Fruit fly (Drosophila melanogaster) whole organism, embryonic: ENCODE measurements around the gene CG11843.

ENCODE experiments used
- ac ChIP-seq: fragments of 200-800 bp; sonication (Bioruptor generic); optimal IDR thresholded peaks from 3 replicates; lab custom pipeline; 2017; ENCODE audit warnings: missing biosample characterization, mild to moderate bottlenecking, missing genetic modification characterization
- gfzf ChIP-seq: fragments of 200-800 bp; sonication (Bioruptor generic); optimal IDR thresholded peaks from 2 replicates; lab custom pipeline; 2016; ENCODE audit warnings: missing biosample characterization, mild to moderate bottlenecking, missing genetic modification characterization, moderate library complexity

dm6 chr3R:29040526-29041195, 13.5 kb upstream of the CG11843 start:
- TF ChIP-seq ac (GFP tag; lab: Kevin White, UChicago) (no peak), gfzf (GFP tag; lab: Kevin White, UChicago) (no peak)
